Worm (Caenorhabditis elegans) whole organism, L1 larva: Measurements from ENCODE around the gene F39F10.5.
"Not testable (repeated sequence)": the region's sequence is repeated elsewhere in the genome, so short reads cannot be mapped to it uniquely, and the experiment has no call there.

Experiments used
- C16A3.4 ChIP-seq: fragments of 150-350 bp; optimal IDR thresholded peaks from 2 replicates; lab custom pipeline; 2014; ENCODE audit warnings: missing biosample characterization, missing genetic modification characterization
- F16B12.6 ChIP-seq: fragments of 150-350 bp; optimal IDR thresholded peaks from 2 replicates; lab custom pipeline; 2014; ENCODE audit warnings: missing biosample characterization, missing genetic modification characterization
- aha-1 ChIP-seq: fragments of 150-350 bp; optimal IDR thresholded peaks from 2 replicates; lab custom pipeline; 2014; ENCODE audit warnings: missing biosample characterization, missing genetic modification characterization
- dpl-1 ChIP-seq, 3 experiments: fragments of 150-350 bp in 2 of 3; sonication (generic microtip) in 1 of 3; optimal IDR thresholded peaks; 2 replicates each; lab custom pipeline; 2014 to 2017; ENCODE audit warnings: missing biosample characterization in 3 of 3, missing genetic modification characterization in 3 of 3, missing genetic modification reagents in 3 of 3
- dsc-1 ChIP-seq: sonication (generic microtip); optimal IDR thresholded peaks from 2 replicates; lab custom pipeline; 2016; ENCODE audit warnings: mild to moderate bottlenecking, missing genetic modification characterization, missing compliant biosample characterization
- efl-1 ChIP-seq, 4 experiments: fragments of 150-350 bp; optimal IDR thresholded peaks in 3 of 4; peaks in 1 of 4; 1 replicate in 1 of 4; 2 replicates in 3 of 4; lab custom pipeline; 2014; ENCODE audit warnings: missing biosample characterization in 2 of 4, missing genetic modification characterization in 2 of 4, missing genetic modification reagents in 2 of 4
- egl-13 ChIP-seq: sonication (generic microtip); optimal IDR thresholded peaks from 2 replicates; lab custom pipeline; 2016; ENCODE audit warnings: missing genotype, missing genetic modification reagents, missing genetic modification characterization, missing compliant biosample characterization
- elt-2 ChIP-seq: sonication (generic microtip); optimal IDR thresholded peaks from 2 replicates; lab custom pipeline; 2016; ENCODE audit warnings: missing genetic modification characterization, mild to moderate bottlenecking, inconsistent platforms, missing compliant biosample characterization, missing genetic modification reagents
- fkh-10 ChIP-seq: sonication (generic microtip); optimal IDR thresholded peaks from 2 replicates; lab custom pipeline; 2017; ENCODE audit warnings: missing biosample characterization, missing genetic modification reagents, missing genetic modification characterization
- fkh-8 ChIP-seq: sonication (generic microtip); optimal IDR thresholded peaks from 2 replicates; lab custom pipeline; 2016; ENCODE audit warnings: mild to moderate bottlenecking, missing genetic modification characterization, missing compliant biosample characterization
- lin-13 ChIP-seq: fragments of 150-350 bp; optimal IDR thresholded peaks from 2 replicates; lab custom pipeline; 2014; ENCODE audit warnings: missing biosample characterization, missing genetic modification reagents, missing genetic modification characterization
- lin-15B ChIP-seq: fragments of 150-350 bp; sonication (generic microtip); optimal IDR thresholded peaks from 3 replicates; lab custom pipeline; 2014; ENCODE audit warnings: missing biosample characterization, missing genetic modification characterization
- lsy-2 ChIP-seq, 2 experiments: fragments of 150-350 bp; optimal IDR thresholded peaks; 2 replicates each; lab custom pipeline; 2014; ENCODE audit warnings: missing biosample characterization in 2 of 2, missing genetic modification characterization in 2 of 2
- nhr-11 ChIP-seq: fragments of 150-350 bp; optimal IDR thresholded peaks from 2 replicates; lab custom pipeline; 2014; ENCODE audit warnings: missing biosample characterization, missing genetic modification characterization
- nhr-19 ChIP-seq: fragments of 200-800 bp; sonication (Bioruptor generic); conservative IDR thresholded peaks from 2 replicates; pipeline ENCODE4 v1.3.6; 2022; ENCODE audit warnings: missing genetic modification characterization, missing compliant biosample characterization
- nhr-20 ChIP-seq: sonication (generic microtip); optimal IDR thresholded peaks from 2 replicates; lab custom pipeline; 2016; ENCODE audit warnings: mild to moderate bottlenecking, missing genetic modification characterization, missing compliant biosample characterization
- nhr-237 ChIP-seq: fragments of 150-350 bp; optimal IDR thresholded peaks from 2 replicates; lab custom pipeline; 2014; ENCODE audit warnings: missing biosample characterization, missing genetic modification characterization
- nhr-28 ChIP-seq: fragments of 150-350 bp; optimal IDR thresholded peaks from 2 replicates; lab custom pipeline; 2014; ENCODE audit warnings: missing biosample characterization, missing genetic modification characterization
- nhr-47 ChIP-seq: sonication (generic microtip); optimal IDR thresholded peaks from 2 replicates; lab custom pipeline; 2016; ENCODE audit warnings: mild to moderate bottlenecking, missing genetic modification characterization, moderate library complexity, missing compliant biosample characterization
- nhr-76 ChIP-seq: sonication (generic microtip); optimal IDR thresholded peaks from 2 replicates; lab custom pipeline; 2017; ENCODE audit warnings: missing biosample characterization, missing genetic modification characterization
- nhr-77 ChIP-seq: fragments of 150-350 bp; optimal IDR thresholded peaks from 2 replicates; lab custom pipeline; 2014; ENCODE audit warnings: missing biosample characterization, missing genetic modification characterization
- nhr-85 ChIP-seq: sonication (generic microtip); peaks from one replicate; lab custom pipeline; 2016; ENCODE audit warnings: missing genetic modification characterization, inconsistent platforms, missing compliant biosample characterization
- rnt-1 ChIP-seq: sonication (generic microtip); optimal IDR thresholded peaks from 2 replicates; lab custom pipeline; 2016; ENCODE audit warnings: mild to moderate bottlenecking, missing genetic modification characterization, moderate library complexity, missing compliant biosample characterization
- snpc-4 ChIP-seq: fragments of 150-350 bp; optimal IDR thresholded peaks from 2 replicates; lab custom pipeline; 2014; ENCODE audit warnings: missing biosample characterization, missing genetic modification characterization
- sox-4 ChIP-seq: sonication (generic microtip); optimal IDR thresholded peaks from 2 replicates; lab custom pipeline; 2016; ENCODE audit warnings: missing genetic modification characterization, missing compliant biosample characterization
- tbx-2 ChIP-seq: sonication (generic microtip); optimal IDR thresholded peaks from 2 replicates; lab custom pipeline; 2016; ENCODE audit warnings: missing genetic modification characterization, missing compliant biosample characterization
- tlp-1 ChIP-seq: fragments of 150-350 bp; optimal IDR thresholded peaks from 2 replicates; lab custom pipeline; 2014; ENCODE audit warnings: missing biosample characterization, missing genetic modification characterization
- unc-130 ChIP-seq: fragments of 150-350 bp; optimal IDR thresholded peaks from 2 replicates; lab custom pipeline; 2017; ENCODE audit warnings: missing biosample characterization, missing genetic modification characterization, inconsistent platforms
- unc-98 ChIP-seq: fragments of 200-800 bp; sonication (Bioruptor generic); IDR thresholded peaks from 2 replicates; pipeline ENCODE4 v1.3.6; 2022; ENCODE audit warnings: missing genetic modification characterization, missing compliant biosample characterization
- zag-1 ChIP-seq: fragments of 150-350 bp; optimal IDR thresholded peaks from 2 replicates; lab custom pipeline; 2014; ENCODE audit warnings: missing biosample characterization, missing genetic modification characterization
- zip-4 ChIP-seq: fragments of 200-800 bp; sonication (Bioruptor generic); optimal IDR thresholded peaks from 2 replicates; lab custom pipeline; 2018; ENCODE audit warnings: mild to moderate bottlenecking, missing genetic modification characterization, moderate library complexity, missing compliant biosample characterization
- ztf-11 ChIP-seq, 2 experiments: sonication (generic microtip); optimal IDR thresholded peaks; 2 replicates each; lab custom pipeline; 2016 to 2017; ENCODE audit warnings: missing genetic modification characterization in 2 of 2, missing biosample characterization in 1 of 2, missing compliant biosample characterization in 1 of 2
- ztf-4 ChIP-seq: fragments of 150-350 bp; optimal IDR thresholded peaks from 2 replicates; lab custom pipeline; 2014; ENCODE audit warnings: missing biosample characterization, missing genetic modification characterization

Gene F39F10.5

DNA sequence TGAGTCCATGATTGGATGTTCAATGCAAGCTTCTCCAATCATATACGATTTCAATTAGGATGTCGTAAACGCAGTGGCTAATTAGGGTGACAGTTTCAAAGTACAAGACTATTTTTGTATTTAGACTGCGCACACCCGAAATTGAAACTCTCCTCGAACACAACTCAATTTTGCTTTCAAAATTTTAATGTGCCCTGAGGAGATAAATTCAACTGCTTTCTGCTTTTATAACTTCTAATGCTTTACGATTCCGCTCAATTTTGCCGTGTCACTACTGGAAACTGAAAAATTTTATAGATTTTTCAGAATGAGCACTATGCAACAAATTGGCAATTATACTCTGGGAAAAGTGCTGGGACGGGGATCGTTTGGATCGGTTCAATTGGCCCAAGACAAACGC, 19.0 kb downstream of the F39F10.5 start, which contains the start of gene F39F10.2:
Gene F39F10.2, plus strand, starts transcription at position 301 of the 400 bp plus-strand sequence.
- no peak for TF ChIP-seq zip-4 (GFP tag; lab: Kevin White, UChicago)
- TF ChIP-seq fkh-8 (tag; lab: Kevin White, UChicago) = no peak
- TF ChIP-seq nhr-76 = no peak

DNA sequence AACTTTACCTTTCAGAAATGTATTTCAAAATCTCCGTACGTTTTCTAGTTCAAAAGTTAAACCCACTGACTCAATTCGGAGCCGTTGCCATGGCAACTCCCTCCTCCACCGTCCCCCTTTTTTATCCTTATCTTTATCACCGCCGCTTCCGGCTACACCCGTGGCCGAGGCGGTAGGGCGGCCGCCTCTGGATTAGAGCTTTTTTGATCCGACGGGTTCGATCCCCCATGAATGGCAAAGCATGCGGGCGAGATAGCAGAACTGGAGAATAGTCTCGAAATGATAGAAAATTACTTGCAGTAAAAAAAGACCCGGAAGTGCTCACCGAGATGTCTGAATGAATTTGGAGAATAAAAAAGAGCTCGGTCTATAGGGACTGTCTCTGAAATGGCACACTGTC, 19.8 kb downstream of the F39F10.5 start:
- TF ChIP-seq efl-1 (optimal IDR thresholded peaks at IDR 0.05; lab: Kevin White, UChicago) (no peak), efl-1 (GFP tag; optimal IDR thresholded peaks at IDR 0.05 in 1 of 2; lab: Kevin White, UChicago) (peak in 1 of 2 experiments; percentile 58), fkh-8 (tag; lab: Kevin White, UChicago) (peak; percentile 71), sox-4 (peak; percentile 5), elt-2 (no peak), zag-1 (tag; lab: Kevin White, UChicago) (no peak), tlp-1 (no peak), nhr-47 (peak; percentile 34), egl-13 (tag; lab: Kevin White, UChicago) (peak; percentile 14), dsc-1 (tag; lab: Kevin White, UChicago) (peak; percentile 29)

DNA sequence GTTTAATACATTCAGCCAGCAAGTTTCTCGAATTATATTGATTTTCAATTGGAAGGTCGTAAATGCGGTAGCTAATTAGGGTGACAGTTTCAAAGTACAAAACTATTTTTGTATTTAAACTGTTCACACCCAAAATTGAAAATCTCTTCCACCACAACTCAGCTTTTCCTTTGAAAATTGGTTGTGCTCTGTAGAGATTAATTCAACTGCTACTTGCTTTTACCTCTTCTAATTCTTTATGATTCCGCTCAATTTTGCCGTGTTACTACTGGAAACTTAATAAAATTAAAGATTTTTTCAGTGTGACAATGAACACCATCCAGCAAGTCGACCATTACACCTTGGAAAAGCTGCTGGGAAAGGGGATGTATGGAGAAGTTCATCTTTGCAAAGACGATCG, 21.9 kb downstream of the F39F10.5 start, which contains the start of gene F39F10.3:
Gene F39F10.3, plus strand, starts transcription at position 301 of the 400 bp plus-strand sequence.
- TF ChIP-seq dsc-1 (tag; lab: Kevin White, UChicago) (no peak), nhr-237 (tag; lab: Kevin White, UChicago) (no peak), lsy-2 (tag; optimal IDR thresholded peaks at IDR 0.05; lab: Kevin White, UChicago) (no peak), nhr-47 (no peak), dpl-1 (GFP tag; optimal IDR thresholded peaks at IDR 0.05; lab: Kevin White, UChicago) (no peak), F16B12.6 (tag; lab: Kevin White, UChicago) (no peak), snpc-4 (tag; lab: Kevin White, UChicago) (no peak), lin-15B (tag; lab: Kevin White, UChicago) (no peak)

DNA sequence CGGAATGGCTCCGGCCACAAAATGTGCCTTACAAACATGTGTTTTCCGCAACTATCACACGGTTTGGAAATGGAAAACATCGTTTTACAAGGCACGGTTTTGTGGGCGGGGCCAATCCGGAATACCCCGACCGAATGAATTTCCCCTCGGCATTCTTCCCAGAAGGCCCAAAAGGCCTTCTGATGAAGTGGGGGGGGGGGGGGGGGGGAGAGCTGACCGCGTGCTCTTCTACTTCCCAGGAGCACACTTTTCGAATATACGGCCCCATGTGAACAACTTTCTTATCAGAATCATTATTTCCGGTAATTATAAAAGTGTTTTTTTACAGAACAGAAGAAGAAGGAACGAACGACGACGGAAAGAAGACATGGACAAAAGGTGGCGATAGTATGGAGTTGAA, 29.5 kb downstream of the F39F10.5 start:
- TF ChIP-seq tbx-2 (tag; lab: Kevin White, UChicago) (no peak), aha-1 (tag; lab: Kevin White, UChicago) (no peak), nhr-28 (tag; lab: Kevin White, UChicago) (no peak), ztf-11 (tag; optimal IDR thresholded peaks at IDR 0.05; lab: Kevin White, UChicago) (no peak), C16A3.4 (no peak), unc-98 (GFP tag; lab: Robert Waterston, UW) (no peak), unc-130 (tag; lab: Kevin White, UChicago) (no peak), lin-13 (GFP tag; lab: Kevin White, UChicago) (no peak), nhr-77 (tag; lab: Kevin White, UChicago) (no peak), nhr-47 (no peak), nhr-19 (GFP tag; lab: Robert Waterston, UW) (no peak), nhr-20 (tag; lab: Kevin White, UChicago) (no peak), rnt-1 (tag; lab: Kevin White, UChicago) (no peak), ztf-4 (tag; lab: Kevin White, UChicago) (no peak), lsy-2 (tag; optimal IDR thresholded peaks at IDR 0.05; lab: Kevin White, UChicago) (no peak), nhr-11 (tag; lab: Kevin White, UChicago) (no peak)

DNA sequence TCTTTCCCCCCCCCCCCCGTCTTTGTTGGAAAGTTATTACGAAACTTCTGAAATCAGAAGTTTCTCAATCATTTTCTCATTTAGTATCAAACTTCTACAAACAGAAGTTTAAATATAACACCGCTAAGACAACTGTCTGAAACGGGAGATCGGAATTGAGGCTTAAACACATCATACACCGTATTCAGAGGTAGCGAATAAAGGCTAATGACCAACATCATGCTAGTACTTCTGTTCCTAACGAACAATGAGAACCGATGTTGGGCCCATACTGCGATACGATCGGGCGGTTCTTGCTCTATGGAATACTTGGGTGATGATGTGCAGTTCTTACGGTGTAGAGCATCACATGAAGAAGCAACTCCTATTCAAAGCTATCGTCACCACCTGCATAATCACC, 30.1 kb downstream of the F39F10.5 start, which contains the start of gene Y13C8A.1:
Gene Y13C8A.1, plus strand, starts transcription at position 301 of the 400 bp plus-strand sequence.
- not testable (repeated sequence) for TF ChIP-seq efl-1 (optimal IDR thresholded peaks at IDR 0.05; lab: Kevin White, UChicago); efl-1 (GFP tag; optimal IDR thresholded peaks at IDR 0.05 in 1 of 2; lab: Kevin White, UChicago); nhr-85 (tag; lab: Kevin White, UChicago); fkh-10 (GFP tag; lab: Kevin White, UChicago)
